Fruit fly (Drosophila melanogaster) whole organism: ENCODE results near the gene lmgA.

Source experiments
- CG8478 ChIP-seq: fragments of >200 bp; optimal IDR thresholded peaks from 2 replicates; lab custom pipeline; 2018; ENCODE audit warnings: inconsistent platforms
- Dll ChIP-seq: fragments of >200 bp; optimal IDR thresholded peaks from 2 replicates; lab custom pipeline; 2017
- pan ChIP-seq: fragments of >200 bp; optimal IDR thresholded peaks from 2 replicates; lab custom pipeline; 2017
- psq ChIP-seq: fragments of >200 bp; optimal IDR thresholded peaks from 2 replicates; lab custom pipeline; 2017
- usp ChIP-seq: fragments of >200 bp; optimal IDR thresholded peaks from 2 replicates; lab custom pipeline; 2017; ENCODE audit warnings: missing biosample characterization, missing genetic modification characterization, mixed read lengths

DNA sequence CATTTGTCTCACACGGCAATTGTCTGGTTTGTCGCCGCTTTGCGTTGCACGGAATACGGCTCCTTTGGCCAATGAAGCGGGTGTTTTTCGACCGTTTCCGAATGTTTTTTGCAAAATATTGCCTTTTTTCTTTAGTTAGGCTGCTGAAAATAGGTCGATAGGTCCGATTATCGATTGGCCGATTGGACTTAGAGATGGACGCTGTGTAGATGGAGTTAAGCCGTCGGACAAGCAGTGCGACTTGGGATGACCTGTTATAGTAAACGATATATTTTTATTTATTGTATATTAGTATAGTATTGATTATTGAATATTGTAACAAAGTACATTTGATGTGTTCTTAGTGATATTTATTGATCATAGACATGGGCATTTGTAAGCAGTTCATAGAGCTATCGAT is at the start of gene lmgA, which contains the start of gene lmgB:
- TF ChIP-seq usp (GFP tag; lab: Kevin White, UChicago) (no peak), CG8478 (no peak), pan (no peak), psq (lab: Kevin White, UChicago) (no peak), Dll (lab: Kevin White, UChicago) (no peak)
